Worm (Caenorhabditis elegans) whole organism, L2 larva: ENCODE results near the gene utx-1.

Experiments used
- alr-1 ChIP-seq: fragments of 150-350 bp; optimal IDR thresholded peaks from 2 replicates; lab custom pipeline; 2014; ENCODE audit warnings: missing biosample characterization, missing genetic modification characterization
- aly-2 ChIP-seq: fragments of 150-350 bp; optimal IDR thresholded peaks from 2 replicates; lab custom pipeline; 2014; ENCODE audit warnings: missing biosample characterization, missing genetic modification characterization
- mdl-1 ChIP-seq, 2 experiments: fragments of 150-350 bp in 1 of 2; sonication (generic microtip) in 1 of 2; optimal IDR thresholded peaks; 2 replicates each; lab custom pipeline; 2017; ENCODE audit warnings: missing biosample characterization in 2 of 2, missing genetic modification characterization in 2 of 2
- nhr-25 ChIP-seq: fragments of 150-350 bp; sonication (generic microtip); optimal IDR thresholded peaks from 3 replicates; lab custom pipeline; 2014; ENCODE audit warnings: missing biosample characterization, missing genetic modification characterization
- snpc-4 ChIP-seq: fragments of 150-350 bp; optimal IDR thresholded peaks from 2 replicates; lab custom pipeline; 2014; ENCODE audit warnings: missing biosample characterization, missing genetic modification characterization
- unc-55 ChIP-seq: fragments of 150-350 bp; sonication (generic microtip); optimal IDR thresholded peaks from 3 replicates; lab custom pipeline; 2014; ENCODE audit warnings: missing biosample characterization, missing genetic modification reagents, missing genetic modification characterization
- zag-1 ChIP-seq: fragments of 150-350 bp; optimal IDR thresholded peaks from 2 replicates; lab custom pipeline; 2014; ENCODE audit warnings: missing biosample characterization, missing genetic modification characterization

- no peak for TF ChIP-seq alr-1
- no peak for TF ChIP-seq aly-2 (tag; lab: Kevin White, UChicago)
- TF ChIP-seq zag-1 = no peak
- no peak for TF ChIP-seq mdl-1 (tag; optimal IDR thresholded peaks at IDR 0.05; lab: Kevin White, UChicago)
- no peak for TF ChIP-seq snpc-4
- peak; percentile 5 for TF ChIP-seq nhr-25 (tag; lab: Kevin White, UChicago)
- no peak for TF ChIP-seq unc-55 (GFP tag; lab: Kevin White, UChicago)
Observed at ce11 chrX:8564451-8564795, 7.5 kb downstream of the utx-1 start.
